Fruit fly (Drosophila melanogaster): ENCODE data around the gene CG33641.

dm6 chr2L:13512182-13513032 lies 16.4 kb upstream of the CG33641 start:
- TF ChIP-seq esn (GFP tag; optimal IDR thresholded peaks at IDR 0.05) = peak; percentile 28
- peak; percentile 66 for TF ChIP-seq CG32006 (GFP tag; optimal IDR thresholded peaks at IDR 0.05)
- TF ChIP-seq Ets96B (tag; optimal IDR thresholded peaks at IDR 0.05) = no peak
- TF ChIP-seq Gug (GFP tag; IDR thresholded peaks at IDR 0.05) = peak; percentile 24
- peak; percentile 44 for TF ChIP-seq OdsH (GFP tag; optimal IDR thresholded peaks at IDR 0.05)
- TF ChIP-seq Eip75B (GFP tag; optimal IDR thresholded peaks at IDR 0.05) = no peak
- peak; percentile 19 for TF ChIP-seq svp (GFP tag)
- peak; percentile 39 for TF ChIP-seq Smox (GFP tag; optimal IDR thresholded peaks at IDR 0.05)
- peak; percentile 42 for TF ChIP-seq CG31627 (GFP tag; optimal IDR thresholded peaks at IDR 0.05)
